Worm (Caenorhabditis elegans): ENCODE results near the gene snf-5.

DNA sequence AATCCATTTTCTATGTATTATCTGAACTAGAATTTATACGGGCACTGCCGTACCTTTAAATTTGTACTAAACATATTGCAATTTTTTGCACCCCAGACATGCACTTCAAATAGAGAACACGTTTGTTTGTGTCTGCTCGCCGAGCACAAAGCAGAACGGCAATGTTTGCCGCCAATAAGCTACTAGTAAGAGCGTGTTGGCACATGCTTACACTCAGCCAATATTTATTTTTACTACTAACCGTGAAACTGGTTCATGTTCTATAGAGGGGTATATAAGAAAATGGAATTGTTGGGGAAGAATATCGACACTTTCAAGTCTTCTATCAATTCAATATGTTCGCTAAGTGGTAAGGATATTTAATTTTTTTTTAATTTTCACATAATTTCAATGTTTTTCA lies 41.5 kb upstream of the snf-5 start, which contains the start of gene nspb-11:
- TF ChIP-seq elt-2 (tag; optimal IDR thresholded peaks at IDR 0.05) (no peak), nhr-47 (tag; optimal IDR thresholded peaks at IDR 0.05) (no peak), lin-13 (GFP tag; optimal IDR thresholded peaks at IDR 0.05) (no peak), snu-23 (GFP tag; optimal IDR thresholded peaks at IDR 0.05) (no peak), ztf-11 (tag; optimal IDR thresholded peaks at IDR 0.05) (no peak)
